Worm (Caenorhabditis elegans): ENCODE data around the gene ZC132.11.
"Not testable (repeated sequence)": the region's sequence is repeated elsewhere in the genome, so short reads cannot be mapped to it uniquely, and the experiment has no call there.

ZC132.11 gene

ce11 chrV:4341208-4341607 is 42.7 kb upstream of the ZC132.11 start, which contains the start of gene glrx-3:
TSS of gene glrx-3 (minus strand) at chrV:4341308.
- TF ChIP-seq arid-1 (GFP tag; conservative IDR thresholded peaks at IDR 0.05) (no peak), pqm-1 (tag; optimal IDR thresholded peaks at IDR 0.05) (no peak), lin-38 (GFP tag; IDR thresholded peaks at IDR 0.05) (peak; percentile 37; the same call in 1 of the 2 replicates), mdl-1 (tag; optimal IDR thresholded peaks at IDR 0.05) (no peak), cey-2 (tag; optimal IDR thresholded peaks at IDR 0.05; ENCODE audit: borderline replicate concordance, insufficient read depth) (no peak)

ce11 chrV:4339479-4339878 is 41.0 kb upstream of the ZC132.11 start:
- TF ChIP-seq ces-1 (GFP tag; optimal IDR thresholded peaks at IDR 0.05) (no peak), lin-38 (GFP tag; IDR thresholded peaks at IDR 0.05) (peak; percentile 43), dpl-1 (GFP tag; optimal IDR thresholded peaks at IDR 0.05) (peak; percentile 50), cey-2 (tag; optimal IDR thresholded peaks at IDR 0.05; ENCODE audit: borderline replicate concordance, insufficient read depth) (no peak), F49E8.2 (tag; optimal IDR thresholded peaks at IDR 0.05; ENCODE audit: borderline replicate concordance) (no peak), nhr-10 (tag; optimal IDR thresholded peaks at IDR 0.05) (no peak), jun-1 (tag; optimal IDR thresholded peaks at IDR 0.05) (no peak)

- TF ChIP-seq arid-1 (GFP tag; conservative IDR thresholded peaks at IDR 0.05); attf-4 (tag; optimal IDR thresholded peaks at IDR 0.05); F37D6.2 (tag; optimal IDR thresholded peaks at IDR 0.05): not testable (repeated sequence)
Measured at ce11 chrV:4336462-4336861, 38.0 kb upstream of the ZC132.11 start, which contains the start of gene irld-1. TSS of gene irld-1 (plus strand) at chrV:4336762.

ce11 chrV:4333518-4333917 is 35.0 kb upstream of the ZC132.11 start:
- TF ChIP-seq madf-5 (GFP tag; IDR thresholded peaks at IDR 0.05), result peak in 1 of 2 experiments; percentile 76; a peak in 1 of 4 replicates

ce11 chrV:4332450-4332849 is 34.0 kb upstream of the ZC132.11 start, which contains the start of gene oac-12:
TSS of gene oac-12 (minus strand) at chrV:4332550.
- TF ChIP-seq ZK546.5 (tag; optimal IDR thresholded peaks at IDR 0.05) (no peak), skn-1 (tag; optimal IDR thresholded peaks at IDR 0.05) (no peak), hlh-11 (tag; optimal IDR thresholded peaks at IDR 0.05) (no peak), nhr-76 (tag; optimal IDR thresholded peaks at IDR 0.05) (no peak), daf-8 (GFP tag; IDR thresholded peaks at IDR 0.05) (no peak), zag-1 (tag; optimal IDR thresholded peaks at IDR 0.05) (no peak), pqm-1 (tag; optimal IDR thresholded peaks at IDR 0.05) (no peak), spr-1 (tag; optimal IDR thresholded peaks at IDR 0.05) (no peak)

- TF ChIP-seq ceh-62 (tag; optimal IDR thresholded peaks at IDR 0.05) (no peak), vab-7 (GFP tag; IDR thresholded peaks at IDR 0.05) (no peak), ceh-28 (tag; optimal IDR thresholded peaks at IDR 0.05) (no peak), ztf-11 (tag; optimal IDR thresholded peaks at IDR 0.05) (no peak), snpc-1.2 (GFP tag; IDR thresholded peaks at IDR 0.05) (no peak), nhr-76 (tag; optimal IDR thresholded peaks at IDR 0.05) (no peak), dmd-8 (GFP tag; IDR thresholded peaks at IDR 0.05) (no peak), hlh-30 (tag; optimal IDR thresholded peaks at IDR 0.05; ENCODE audit: insufficient read depth) (no peak), daf-16 (GFP tag; optimal IDR thresholded peaks at IDR 0.05) (no peak), daf-16 (tag; optimal IDR thresholded peaks at IDR 0.05) (no peak), Y105C5A.15 (GFP tag; IDR thresholded peaks at IDR 0.05) (no peak), dmd-6 (GFP tag; IDR thresholded peaks at IDR 0.05) (no peak), zag-1 (tag; optimal IDR thresholded peaks at IDR 0.05) (no peak), mxl-3 (GFP tag; optimal IDR thresholded peaks at IDR 0.05) (no peak), mes-2 (tag; optimal IDR thresholded peaks at IDR 0.05; ENCODE audit: poor library complexity, severe bottlenecking) (no peak), ztf-7 (tag; optimal IDR thresholded peaks at IDR 0.05) (no peak), F49E8.2 (tag; optimal IDR thresholded peaks at IDR 0.05; ENCODE audit: borderline replicate concordance) (no peak)
Measured at ce11 chrV:4330820-4331219, 32.3 kb upstream of the ZC132.11 start.
